Fruit fly (Drosophila melanogaster) whole organism, wandering third instar larva: ENCODE data around the gene Rh5.
A peak's percentile ranks its signal among the peaks of the same experiment; 100 is the strongest.

Experiments used
- Abd-B ChIP-seq: fragments of >200 bp; optimal IDR thresholded peaks from 2 replicates; lab custom pipeline; 2017; ENCODE audit warnings: missing biosample characterization, missing genetic modification characterization
- CG32264 ChIP-seq: fragments of 200-800 bp; sonication (Bioruptor generic); optimal IDR thresholded peaks from 2 replicates; lab custom pipeline; 2016; ENCODE audit warnings: missing biosample characterization, missing genetic modification characterization
- CG9705 ChIP-seq: fragments of 200-800 bp; sonication (Bioruptor generic); optimal IDR thresholded peaks from 2 replicates; lab custom pipeline; 2018; ENCODE audit warnings: missing biosample characterization, mild to moderate bottlenecking, missing genetic modification characterization
- CrebA ChIP-seq: fragments of 200-800 bp; sonication (Bioruptor generic); optimal IDR thresholded peaks from 2 replicates; lab custom pipeline; 2016; ENCODE audit warnings: missing biosample characterization, mild to moderate bottlenecking, missing genetic modification characterization, borderline replicate concordance
- Dfd ChIP-seq: fragments of >200 bp; optimal IDR thresholded peaks from 2 replicates; lab custom pipeline; 2017; ENCODE audit warnings: missing biosample characterization, missing genetic modification characterization
- GATAd ChIP-seq: sonication (Bioruptor generic); optimal IDR thresholded peaks from 2 replicates; lab custom pipeline; 2016; ENCODE audit warnings: missing biosample characterization, missing genetic modification characterization
- HLH106 ChIP-seq: fragments of 200-800 bp; optimal IDR thresholded peaks from 3 replicates; lab custom pipeline; 2019; ENCODE audit warnings: missing biosample characterization, mild to moderate bottlenecking, missing genetic modification characterization, moderate library complexity
- Hr78 ChIP-seq: fragments of >200 bp; optimal IDR thresholded peaks from 2 replicates; lab custom pipeline; 2017; ENCODE audit warnings: missing biosample characterization, missing genetic modification characterization
- Hr83 ChIP-seq: fragments of 200-300 bp; sonication (Bioruptor generic); optimal IDR thresholded peaks from 2 replicates; lab custom pipeline; 2016; ENCODE audit warnings: missing biosample characterization, mild to moderate bottlenecking, missing genetic modification characterization, moderate library complexity; ENCODE audit not compliant: poor library complexity, severe bottlenecking
- Jra ChIP-seq: sonication (Bioruptor generic); optimal IDR thresholded peaks from 2 replicates; lab custom pipeline; 2016; ENCODE audit warnings: missing biosample characterization, missing genetic modification characterization
- Mio ChIP-seq: sonication (Bioruptor generic); optimal IDR thresholded peaks from 2 replicates; lab custom pipeline; 2016; ENCODE audit warnings: missing biosample characterization, missing genetic modification characterization
- Myc ChIP-seq: fragments of >200 bp; optimal IDR thresholded peaks from 2 replicates; lab custom pipeline; 2017
- N ChIP-seq: fragments of >200 bp; optimal IDR thresholded peaks from 2 replicates; lab custom pipeline; 2018; ENCODE audit warnings: missing biosample characterization, missing external identifiers, missing genetic modification characterization
- Rel ChIP-seq, 2 experiments: fragments of 200-800 bp; sonication (Bioruptor generic) in 1 of 2; optimal IDR thresholded peaks; 2 replicates in 1 of 2; 3 replicates in 1 of 2; lab custom pipeline; 2016 to 2019; ENCODE audit warnings: mild to moderate bottlenecking in 2 of 2, missing biosample characterization in 2 of 2, missing genetic modification characterization in 2 of 2, moderate library complexity in 1 of 2
- Sp1 ChIP-seq: fragments of 200-800 bp; sonication (Bioruptor generic); optimal IDR thresholded peaks from 3 replicates; lab custom pipeline; 2019; ENCODE audit warnings: missing biosample characterization, mild to moderate bottlenecking, missing genetic modification characterization, moderate library complexity
- Vsx2 ChIP-seq: fragments of 200-300, 225-300 bp; sonication (Bioruptor generic); optimal IDR thresholded peaks from 2 replicates; lab custom pipeline; 2018; ENCODE audit warnings: missing biosample characterization, missing genetic modification characterization; ENCODE audit not compliant: partially characterized antibody
- br ChIP-seq: fragments of 200-800 bp; sonication (Bioruptor generic); optimal IDR thresholded peaks from 2 replicates; lab custom pipeline; 2016; ENCODE audit warnings: missing biosample characterization, missing genetic modification characterization
- brk ChIP-seq: fragments of 200-800 bp; sonication (Bioruptor generic); optimal IDR thresholded peaks from 2 replicates; lab custom pipeline; 2016; ENCODE audit warnings: missing biosample characterization, mild to moderate bottlenecking, missing genetic modification characterization
- dl ChIP-seq, 2 experiments: fragments of 175-275, 200-275 bp in 1 of 2; fragments of 200-275 bp in 1 of 2; sonication (Bioruptor generic); optimal IDR thresholded peaks; lab custom pipeline; 2018; ENCODE audit warnings: mild to moderate bottlenecking in 2 of 2, missing biosample characterization in 2 of 2, missing genetic modification characterization in 2 of 2, moderate library complexity in 2 of 2; ENCODE audit not compliant: partially characterized antibody in 2 of 2, insufficient read depth in 1 of 2
- dmrt93B ChIP-seq: fragments of 200-800 bp; sonication (Bioruptor generic); optimal IDR thresholded peaks from 2 replicates; lab custom pipeline; 2018; ENCODE audit warnings: missing biosample characterization, mild to moderate bottlenecking, missing genetic modification characterization
- dsf ChIP-seq: sonication (Bioruptor generic); optimal IDR thresholded peaks from 2 replicates; lab custom pipeline; 2016; ENCODE audit warnings: missing biosample characterization, missing genetic modification characterization, borderline replicate concordance
- ey ChIP-seq: fragments of 200-800 bp; sonication (Bioruptor generic); optimal IDR thresholded peaks from 2 replicates; lab custom pipeline; 2016; ENCODE audit warnings: missing biosample characterization, missing genetic modification characterization
- foxo ChIP-seq, 2 experiments: fragments of 200-800 bp; sonication (Bioruptor generic); optimal IDR thresholded peaks; 2 replicates in 1 of 2; 3 replicates in 1 of 2; lab custom pipeline; 2016 to 2017; ENCODE audit warnings: missing biosample characterization in 2 of 2, missing genetic modification characterization in 2 of 2
- fru ChIP-seq: fragments of 200-800 bp; sonication (Bioruptor generic); optimal IDR thresholded peaks from 3 replicates; lab custom pipeline; 2016; ENCODE audit warnings: missing biosample characterization, mild to moderate bottlenecking, missing genetic modification characterization
- h ChIP-seq: fragments of 200-800 bp; sonication (Bioruptor generic); optimal IDR thresholded peaks from 3 replicates; lab custom pipeline; 2016; ENCODE audit warnings: missing biosample characterization, mild to moderate bottlenecking, missing genetic modification characterization
- jim ChIP-seq: fragments of 175-275, 200-325 bp; sonication (Bioruptor generic); optimal IDR thresholded peaks from 2 replicates; lab custom pipeline; 2016; ENCODE audit warnings: missing biosample characterization, mild to moderate bottlenecking, missing genetic modification characterization
- pan ChIP-seq: fragments of >200 bp; optimal IDR thresholded peaks from 2 replicates; lab custom pipeline; 2017
- psq ChIP-seq: fragments of 200-800 bp; sonication (Bioruptor generic); optimal IDR thresholded peaks from 3 replicates; lab custom pipeline; 2017; ENCODE audit warnings: missing biosample characterization, mild to moderate bottlenecking, missing genetic modification characterization, moderate library complexity
- rgr ChIP-seq: fragments of 200-800 bp; sonication (Bioruptor generic); optimal IDR thresholded peaks from 3 replicates; lab custom pipeline; 2016; ENCODE audit warnings: missing biosample characterization, mild to moderate bottlenecking, missing genetic modification characterization
- sage ChIP-seq: fragments of 200-800 bp; sonication (Bioruptor generic); optimal IDR thresholded peaks from 2 replicates; lab custom pipeline; 2016; ENCODE audit warnings: missing biosample characterization, mild to moderate bottlenecking, missing genetic modification characterization
- sv ChIP-seq: fragments of 200-800 bp; sonication (Bioruptor generic); optimal IDR thresholded peaks from 3 replicates; lab custom pipeline; 2016; ENCODE audit warnings: missing biosample characterization, missing genetic modification characterization
- tai ChIP-seq: sonication (Bioruptor generic); optimal IDR thresholded peaks from 2 replicates; lab custom pipeline; 2016; ENCODE audit warnings: missing biosample characterization, missing genetic modification characterization
- usp ChIP-seq: fragments of >200 bp; optimal IDR thresholded peaks from 2 replicates; lab custom pipeline; 2017; ENCODE audit warnings: missing biosample characterization, missing genetic modification characterization
- woc ChIP-seq: sonication (Bioruptor generic); optimal IDR thresholded peaks from 2 replicates; lab custom pipeline; 2016; ENCODE audit warnings: missing biosample characterization, mild to moderate bottlenecking, missing genetic modification characterization

The Rh5 gene

DNA sequence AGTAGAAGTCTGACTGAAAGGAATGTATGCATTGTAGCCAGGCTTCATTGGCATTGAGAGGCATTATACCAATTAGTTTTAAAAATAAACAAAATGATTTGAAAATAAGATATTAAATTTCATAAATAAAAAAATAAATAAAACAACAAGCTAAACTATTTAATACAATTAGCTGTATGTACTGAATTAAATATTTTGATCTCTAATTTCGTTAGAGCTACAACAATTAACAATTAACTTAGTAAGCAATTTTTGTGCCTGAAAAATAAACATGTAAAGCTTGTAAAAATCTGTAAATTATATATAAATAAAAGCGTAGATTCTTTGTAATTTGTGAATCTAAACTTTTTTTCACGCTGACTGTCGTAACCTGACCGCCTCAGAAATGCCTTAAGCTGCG, at the start of gene Rh5:
Rh5 (plus strand) TSS at position 301 of the 400 bp plus-strand sequence.
- TF ChIP-seq Mio (GFP tag; lab: Kevin White, UChicago) (no peak), foxo (GFP tag; optimal IDR thresholded peaks at IDR 0.05; lab: Kevin White, UChicago) (no peak)
- TF ChIP-seq, all 38 proteins: peak for 0

DNA sequence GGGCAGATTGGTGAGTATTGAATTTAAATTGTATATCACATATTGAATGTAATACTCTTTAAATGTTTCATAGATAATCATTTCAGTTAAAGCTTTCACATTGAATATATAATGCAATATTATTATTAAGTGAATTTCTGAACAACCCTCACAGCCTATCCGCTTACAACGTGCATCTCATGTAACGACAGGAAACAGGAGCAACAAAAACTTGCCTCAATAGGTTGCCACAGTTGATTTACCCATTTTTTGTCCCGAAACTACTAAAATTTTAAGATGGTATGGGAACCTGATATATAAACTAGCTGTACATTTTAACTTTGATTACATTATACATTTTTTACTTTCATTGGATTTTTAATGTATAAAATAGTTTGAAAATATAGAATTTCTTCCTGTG, 49.2 kb upstream of the Rh5 start:
- TF ChIP-seq HLH106 (tag; lab: Kevin White, UChicago) (no peak), dl (GFP tag; optimal IDR thresholded peaks at IDR 0.05; lab: Kevin White, UChicago; ENCODE audit: insufficient read depth in 1 of 2, partially characterized antibody in 2 of 2) (no peak), CG32264 (GFP tag; lab: Kevin White, UChicago) (no peak), Vsx2 (no peak), Abd-B (no peak)

DNA sequence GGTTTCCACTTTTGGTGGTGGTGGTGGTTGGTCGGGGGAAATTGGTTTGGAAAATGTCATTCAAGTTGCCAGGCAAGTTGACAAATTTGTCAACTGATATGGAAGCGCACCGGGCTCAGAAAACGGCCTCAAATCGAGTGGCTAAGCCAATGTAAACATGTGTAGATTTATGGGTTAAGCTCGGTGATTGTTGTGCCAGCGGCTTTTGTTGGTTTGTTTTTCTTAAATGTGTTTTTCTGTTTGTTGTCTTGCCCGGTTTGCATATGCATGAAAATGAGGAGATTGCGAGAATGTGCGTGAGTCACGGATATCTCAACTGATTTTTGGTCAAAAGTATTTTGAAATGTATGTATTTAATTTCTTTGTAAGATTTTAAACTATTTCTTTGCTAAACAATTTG, 47.0 kb upstream of the Rh5 start:
- TF ChIP-seq N (GFP tag; lab: Kevin White, UChicago) (no peak), br (no peak), dmrt93B (no peak), pan (lab: Kevin White, UChicago) (no peak), ey (GFP tag; lab: Kevin White, UChicago) (no peak), Mio (GFP tag; lab: Kevin White, UChicago) (no peak)

DNA sequence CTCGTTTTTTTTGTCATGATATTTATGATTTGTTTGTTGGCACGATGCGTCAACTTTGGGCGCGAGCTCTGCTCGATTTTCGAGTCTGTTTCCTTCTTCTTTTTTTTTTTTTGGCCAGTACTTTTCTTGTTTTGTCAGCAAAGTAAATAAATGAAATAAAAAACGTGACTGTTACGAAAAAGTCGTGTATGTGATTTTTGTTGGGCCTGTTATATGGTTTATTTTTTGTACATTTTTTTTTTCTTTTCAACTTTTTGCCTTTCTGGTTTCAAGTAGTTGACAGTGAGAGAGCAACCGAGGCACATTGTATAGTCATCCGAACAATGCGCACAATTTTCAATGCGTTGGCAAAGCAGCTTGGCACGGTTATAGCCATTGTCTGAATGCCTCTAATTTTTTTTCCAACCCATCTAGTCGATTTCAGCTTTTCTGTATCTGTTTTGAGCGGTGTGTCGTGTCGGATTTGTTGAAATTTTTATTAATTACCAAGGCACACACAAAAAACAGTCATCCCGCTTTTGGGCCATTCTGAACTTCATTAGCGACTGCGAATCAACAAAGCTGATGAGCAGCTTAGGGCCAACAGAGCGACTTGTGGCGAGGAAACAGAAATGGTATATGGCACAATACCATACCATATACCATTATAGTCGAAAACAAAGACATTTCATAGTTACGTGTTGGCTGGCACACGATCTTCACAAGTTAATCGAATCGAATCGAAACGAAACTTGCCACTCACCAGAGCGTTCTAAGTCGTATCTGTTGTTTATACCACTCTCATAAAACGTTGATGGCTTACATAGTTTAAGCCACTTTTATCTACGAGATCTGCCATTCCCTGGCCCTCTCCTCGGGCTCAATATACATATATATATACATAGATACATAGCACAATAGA, 44.3 kb upstream of the Rh5 start:
- TF ChIP-seq Sp1 (GFP tag; lab: Kevin White, UChicago) (no peak), dmrt93B (no peak), rgr (GFP tag; lab: Kevin White, UChicago) (no peak), foxo (GFP tag; optimal IDR thresholded peaks at IDR 0.05; lab: Kevin White, UChicago) (no peak)

DNA sequence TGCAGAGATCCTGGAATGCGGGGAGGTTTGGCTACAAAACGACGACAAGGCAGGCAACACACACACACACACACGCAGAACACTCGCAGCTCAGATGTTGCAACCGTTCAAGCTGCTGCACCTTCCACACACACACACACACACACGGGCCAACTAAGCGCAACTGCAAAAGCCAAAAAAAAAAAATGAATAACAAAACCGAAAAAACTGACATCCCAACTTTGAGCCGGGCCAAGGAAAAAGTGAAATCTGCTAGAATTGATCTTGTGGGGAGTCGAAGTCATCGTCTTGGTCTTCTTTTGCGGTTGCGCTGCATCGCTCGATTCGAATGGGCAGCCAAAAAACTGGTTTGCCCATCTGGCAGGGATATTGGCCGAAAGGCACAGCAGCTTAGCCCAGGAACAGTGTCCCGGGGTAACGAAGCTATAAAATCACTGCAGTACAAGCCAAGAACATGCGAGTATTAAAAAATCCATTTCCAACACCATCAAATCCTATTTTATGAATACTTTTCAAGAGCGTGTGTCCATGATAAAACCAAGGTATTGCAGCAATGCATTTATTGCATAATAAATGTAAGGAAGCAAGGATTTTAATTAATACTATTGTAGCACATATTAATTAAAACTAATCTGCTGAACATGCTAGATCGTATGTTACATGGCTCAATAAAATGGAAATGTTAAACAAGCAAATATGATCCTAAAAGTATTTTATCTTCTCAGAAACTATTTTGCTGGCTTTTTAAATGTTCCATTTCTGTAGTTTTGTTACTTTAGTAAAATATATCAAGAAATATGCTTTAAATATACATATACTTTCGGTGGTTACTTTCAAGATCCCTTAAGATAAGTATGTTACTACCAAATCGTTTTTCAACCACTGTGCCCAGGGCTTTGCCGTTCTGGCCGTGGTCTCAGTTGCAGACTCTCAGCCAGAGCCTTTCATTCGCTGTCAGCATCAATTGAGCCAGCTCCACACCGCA, 42.1 kb upstream of the Rh5 start:
- TF ChIP-seq Hr83 (no peak), Myc (lab: Kevin White, UChicago) (no peak), ey (GFP tag; lab: Kevin White, UChicago) (no peak), foxo (GFP tag; optimal IDR thresholded peaks at IDR 0.05; lab: Kevin White, UChicago) (peak in 1 of 2 experiments; percentile 41), Abd-B (no peak), Sp1 (GFP tag; lab: Kevin White, UChicago) (peak; percentile 26), pan (lab: Kevin White, UChicago) (no peak), Vsx2 (peak; percentile 2), jim (GFP tag; lab: Kevin White, UChicago) (no peak), usp (GFP tag; lab: Kevin White, UChicago) (no peak), CG9705 (GFP tag; lab: Kevin White, UChicago) (no peak), CrebA (GFP tag; lab: Kevin White, UChicago) (peak; percentile 89), tai (no peak), Dfd (GFP tag; lab: Kevin White, UChicago) (no peak), GATAd (GFP tag; lab: Kevin White, UChicago) (no peak), HLH106 (tag; lab: Kevin White, UChicago) (peak; percentile 41), Jra (no peak), woc (GFP tag; lab: Kevin White, UChicago) (peak; percentile 48), Rel (GFP tag; optimal IDR thresholded peaks at IDR 0.05; lab: Kevin White, UChicago) (peak; percentile 61), Rel (tag; optimal IDR thresholded peaks at IDR 0.05; lab: Kevin White, UChicago) (no peak), h (GFP tag; lab: Kevin White, UChicago) (no peak), sage (no peak), dmrt93B (peak; percentile 12), N (GFP tag; lab: Kevin White, UChicago) (no peak), Hr78 (GFP tag; lab: Kevin White, UChicago) (no peak), brk (GFP tag; lab: Kevin White, UChicago) (no peak), br (no peak), dsf (GFP tag; lab: Kevin White, UChicago) (no peak), sv (GFP tag; lab: Kevin White, UChicago) (no peak), fru (GFP tag; lab: Kevin White, UChicago) (peak; percentile 39), psq (peak; percentile 48)
